Fruit fly (Drosophila melanogaster): Measurements from ENCODE around the gene CG7215.

CG7215 gene

dm6 chr3R:18196991-18197801, 30.1 kb upstream of the CG7215 start (continued):
- peak; percentile 45 for TF ChIP-seq Nf-YC (tag; optimal IDR thresholded peaks at IDR 0.05)
- no peak for TF ChIP-seq luna (GFP tag; optimal IDR thresholded peaks at IDR 0.05)
- TF ChIP-seq bab2 (GFP tag; optimal IDR thresholded peaks at IDR 0.05), result peak; percentile 62
- TF ChIP-seq Atf3 (GFP tag; optimal IDR thresholded peaks at IDR 0.05), result peak; percentile 5
- peak; percentile 70 for TF ChIP-seq CG13775 (GFP tag; optimal IDR thresholded peaks at IDR 0.05)
- no peak for TF ChIP-seq Aef1 (GFP tag; IDR thresholded peaks at IDR 0.05)
- peak; percentile 75 for TF ChIP-seq CG12391 (tag; optimal IDR thresholded peaks at IDR 0.05)
- TF ChIP-seq CG12219 (GFP tag; optimal IDR thresholded peaks at IDR 0.05), result no peak
- peak; percentile 49 for TF ChIP-seq Xbp1 (GFP tag; optimal IDR thresholded peaks at IDR 0.05)
- peak; percentile 8 for TF ChIP-seq Max (GFP tag; optimal IDR thresholded peaks at IDR 0.05)
- peak; percentile 2 for TF ChIP-seq CG7928 (GFP tag; optimal IDR thresholded peaks at IDR 0.05)
- no peak for TF ChIP-seq ara (GFP tag; IDR thresholded peaks at IDR 0.05)
- TF ChIP-seq GATAe (GFP tag; conservative IDR thresholded peaks at IDR 0.05), result no peak
- TF ChIP-seq ssp (GFP tag; IDR thresholded peaks at IDR 0.05), result no peak
- no peak for TF ChIP-seq vnd (GFP tag; IDR thresholded peaks at IDR 0.05; ENCODE audit: partially characterized antibody)
- peak; percentile 41 for TF ChIP-seq CG6854 (GFP tag; optimal IDR thresholded peaks at IDR 0.05)
- TF ChIP-seq CG13123 (GFP tag; optimal IDR thresholded peaks at IDR 0.05), result no peak
- TF ChIP-seq ranshi (GFP tag; IDR thresholded peaks at IDR 0.05), result no peak
- no peak for TF ChIP-seq HLH3B (GFP tag; IDR thresholded peaks at IDR 0.05)
- TF ChIP-seq nau (GFP tag; optimal IDR thresholded peaks at IDR 0.05), result no peak
- peak; percentile 41 for TF ChIP-seq lilli (GFP tag; optimal IDR thresholded peaks at IDR 0.05)
- no peak for TF ChIP-seq E2f1 (GFP tag; IDR thresholded peaks at IDR 0.05)
- TF ChIP-seq sob (GFP tag; IDR thresholded peaks at IDR 0.05), result no peak
- peak; percentile 40 for TF ChIP-seq MESR4 (GFP tag; optimal IDR thresholded peaks at IDR 0.05)
- peak; percentile 100 for TF ChIP-seq CG8388 (GFP tag; optimal IDR thresholded peaks at IDR 0.05)
- TF ChIP-seq CG1832 (GFP tag; optimal IDR thresholded peaks at IDR 0.05), result peak; percentile 65
- TF ChIP-seq Ssrp (tag; optimal IDR thresholded peaks at IDR 0.05), result peak; percentile 70
- TF ChIP-seq gsb (GFP tag; IDR thresholded peaks at IDR 0.05), result no peak
- peak; percentile 69 for TF ChIP-seq yki (optimal IDR thresholded peaks at IDR 0.05)
- peak; percentile 57 for TF ChIP-seq dmrt11E (tag; optimal IDR thresholded peaks at IDR 0.05)
- peak; percentile 25 for TF ChIP-seq nerfin-1 (tag; optimal IDR thresholded peaks at IDR 0.05)
- TF ChIP-seq ken (GFP tag; IDR thresholded peaks at IDR 0.05), result no peak
- TF ChIP-seq slou (GFP tag; optimal IDR thresholded peaks at IDR 0.05), result no peak
- peak; percentile 15 for TF ChIP-seq CG12942 (GFP tag; optimal IDR thresholded peaks at IDR 0.05)
- no peak for TF ChIP-seq MTF-1 (GFP tag; optimal IDR thresholded peaks at IDR 0.05; ENCODE audit: borderline replicate concordance)
- TF ChIP-seq Ravus (GFP tag; IDR thresholded peaks at IDR 0.05), result no peak
- TF ChIP-seq CG14050 (GFP tag; IDR thresholded peaks at IDR 0.05), result no peak
- no peak for TF ChIP-seq lmd (GFP tag; IDR thresholded peaks at IDR 0.05)
- TF ChIP-seq H2.0 (GFP tag; IDR thresholded peaks at IDR 0.05), result no peak
- TF ChIP-seq abd-A (tag; optimal IDR thresholded peaks at IDR 0.05), result peak; percentile 71
- TF ChIP-seq Dbx (GFP tag; IDR thresholded peaks at IDR 0.05), result no peak
- no peak for TF ChIP-seq TFAM (GFP tag; optimal IDR thresholded peaks at IDR 0.05)
- no peak for TF ChIP-seq Adf1 (GFP tag; IDR thresholded peaks at IDR 0.05)
- TF ChIP-seq CG15011 (GFP tag; optimal IDR thresholded peaks at IDR 0.05), result peak; percentile 27
- TF ChIP-seq Dek (tag; optimal IDR thresholded peaks at IDR 0.05), result peak; percentile 24
- no peak for TF ChIP-seq CG11723 (GFP tag; optimal IDR thresholded peaks at IDR 0.05)
- peak; percentile 35 for TF ChIP-seq CG6765 (GFP tag; optimal IDR thresholded peaks at IDR 0.05)
- peak; percentile 17 for TF ChIP-seq CG30431 (GFP tag; optimal IDR thresholded peaks at IDR 0.05)
- TF ChIP-seq Oaz (GFP tag; IDR thresholded peaks at IDR 0.05), result no peak
- no peak for TF ChIP-seq CG9876 (GFP tag; optimal IDR thresholded peaks at IDR 0.05)
- TF ChIP-seq sqz (GFP tag; optimal IDR thresholded peaks at IDR 0.05), result peak; percentile 98
